Fruit fly (Drosophila melanogaster): Measurements from ENCODE around the gene CG7252.

DNA sequence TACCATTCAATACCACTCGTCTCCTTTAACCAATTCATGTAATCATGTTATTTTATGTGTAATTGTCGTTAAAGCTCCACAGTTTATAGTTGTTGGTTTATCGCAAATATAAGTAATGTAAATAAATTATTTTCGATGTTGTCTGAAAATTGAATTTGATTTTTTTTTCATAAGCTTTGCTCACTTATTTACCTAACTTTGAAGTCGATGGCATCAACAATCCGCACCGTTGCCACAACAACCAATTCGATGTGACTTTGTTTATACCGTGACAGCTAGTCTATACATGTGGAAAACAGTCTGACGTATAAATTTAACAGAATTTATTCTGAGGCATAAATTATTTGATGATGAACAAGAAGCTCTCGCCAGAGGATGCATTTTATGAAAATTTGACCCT, 43.0 kb downstream of the CG7252 start, which contains the start of gene CG6931:
- TF ChIP-seq Sin3A (optimal IDR thresholded peaks at IDR 0.05) (no peak), psq (optimal IDR thresholded peaks at IDR 0.05) (no peak), Myc (optimal IDR thresholded peaks at IDR 0.05) (no peak), h (optimal IDR thresholded peaks at IDR 0.05) (no peak), ttk (optimal IDR thresholded peaks at IDR 0.05) (no peak)
